Fruit fly (Drosophila melanogaster) whole organism: Measurements from ENCODE around the gene Mgat4b.

Source experiments
- CG8478 ChIP-seq: fragments of >200 bp; optimal IDR thresholded peaks from 2 replicates; lab custom pipeline; 2018; ENCODE audit warnings: inconsistent platforms
- Dll ChIP-seq: fragments of >200 bp; optimal IDR thresholded peaks from 2 replicates; lab custom pipeline; 2017
- EcR ChIP-seq, 2 experiments: fragments of >200 bp; optimal IDR thresholded peaks; 2 replicates each; lab custom pipeline; 2017; ENCODE audit warnings: missing biosample characterization in 2 of 2, missing genetic modification characterization in 2 of 2, missing genetic modification reagents in 2 of 2
- pan ChIP-seq: fragments of >200 bp; optimal IDR thresholded peaks from 2 replicates; lab custom pipeline; 2017
- psq ChIP-seq: fragments of >200 bp; optimal IDR thresholded peaks from 2 replicates; lab custom pipeline; 2017
- usp ChIP-seq: fragments of >200 bp; optimal IDR thresholded peaks from 2 replicates; lab custom pipeline; 2017; ENCODE audit warnings: missing biosample characterization, missing genetic modification characterization, mixed read lengths

Mgat4b gene

dm6 chr3L:14784241-14784948 is 15.3 kb upstream of the Mgat4b start:
- TF ChIP-seq EcR (GFP tag; optimal IDR thresholded peaks at IDR 0.05; lab: Kevin White, UChicago) = no peak
- TF ChIP-seq psq (lab: Kevin White, UChicago) = no peak
- no peak for TF ChIP-seq usp (GFP tag; lab: Kevin White, UChicago)
- no peak for TF ChIP-seq CG8478
- no peak for TF ChIP-seq pan (lab: Kevin White, UChicago)
- TF ChIP-seq Dll (lab: Kevin White, UChicago) = no peak

- TF ChIP-seq usp (GFP tag; lab: Kevin White, UChicago) (no peak), Dll (lab: Kevin White, UChicago) (no peak), pan (lab: Kevin White, UChicago) (no peak), psq (lab: Kevin White, UChicago) (no peak), CG8478 (no peak), EcR (GFP tag; optimal IDR thresholded peaks at IDR 0.05; lab: Kevin White, UChicago) (no peak)
These were observed 14.2 kb upstream of the Mgat4b start for dm6 chr3L:14783363-14783627.

- TF ChIP-seq pan (lab: Kevin White, UChicago) (no peak), EcR (GFP tag; optimal IDR thresholded peaks at IDR 0.05; lab: Kevin White, UChicago) (no peak), Dll (lab: Kevin White, UChicago) (no peak), usp (GFP tag; lab: Kevin White, UChicago) (no peak), psq (lab: Kevin White, UChicago) (no peak), CG8478 (no peak)
These were observed 13.7 kb upstream of the Mgat4b start for dm6 chr3L:14782626-14783362.

dm6 chr3L:14781863-14782218 is 12.8 kb upstream of the Mgat4b start:
- TF ChIP-seq Dll (lab: Kevin White, UChicago) (no peak), usp (GFP tag; lab: Kevin White, UChicago) (no peak), psq (lab: Kevin White, UChicago) (no peak), pan (lab: Kevin White, UChicago) (no peak), CG8478 (no peak), EcR (GFP tag; optimal IDR thresholded peaks at IDR 0.05; lab: Kevin White, UChicago) (no peak)

- TF ChIP-seq EcR (GFP tag; optimal IDR thresholded peaks at IDR 0.05; lab: Kevin White, UChicago) (peak; percentile 59 to 86), Dll (lab: Kevin White, UChicago) (no peak)
These were observed 12.2 kb upstream of the Mgat4b start for dm6 chr3L:14781082-14781862.

- TF ChIP-seq CG8478 (no peak), psq (lab: Kevin White, UChicago) (no peak), usp (GFP tag; lab: Kevin White, UChicago) (no peak), Dll (lab: Kevin White, UChicago) (no peak), pan (lab: Kevin White, UChicago) (no peak), EcR (GFP tag; optimal IDR thresholded peaks at IDR 0.05; lab: Kevin White, UChicago) (no peak)
These were observed 11.1 kb upstream of the Mgat4b start for dm6 chr3L:14780187-14780586.

dm6 chr3L:14779289-14779688 is 10.2 kb upstream of the Mgat4b start:
- TF ChIP-seq usp (GFP tag; lab: Kevin White, UChicago) = no peak
- no peak for TF ChIP-seq EcR (GFP tag; optimal IDR thresholded peaks at IDR 0.05; lab: Kevin White, UChicago)
- no peak for TF ChIP-seq CG8478
- TF ChIP-seq pan (lab: Kevin White, UChicago) = no peak
- TF ChIP-seq Dll (lab: Kevin White, UChicago) = no peak
- TF ChIP-seq psq (lab: Kevin White, UChicago) = no peak

dm6 chr3L:14775711-14776660 is 6.9 kb upstream of the Mgat4b start, which contains the start of gene mop:
mop (minus strand) TSS chr3L:14776129.
- no peak for TF ChIP-seq pan (lab: Kevin White, UChicago)
- TF ChIP-seq Dll (lab: Kevin White, UChicago) = no peak
- TF ChIP-seq EcR (GFP tag; optimal IDR thresholded peaks at IDR 0.05; lab: Kevin White, UChicago) = no peak
- TF ChIP-seq psq (lab: Kevin White, UChicago) = no peak
- no peak for TF ChIP-seq CG8478
- no peak for TF ChIP-seq usp (GFP tag; lab: Kevin White, UChicago)

dm6 chr3L:14761837-14762785 is 7.0 kb downstream of the Mgat4b start, which contains the start of the genes Tsen34 and Mgat4a:
Tsen34 (minus strand) TSS chr3L:14761844.
Mgat4a (plus strand) TSS chr3L:14762028.
- TF ChIP-seq CG8478 (no peak), pan (lab: Kevin White, UChicago) (no peak), usp (GFP tag; lab: Kevin White, UChicago) (no peak), EcR (GFP tag; optimal IDR thresholded peaks at IDR 0.05; lab: Kevin White, UChicago) (no peak), Dll (lab: Kevin White, UChicago) (no peak)

dm6 chr3L:14760949-14761348 is 8.1 kb downstream of the Mgat4b start, which contains the start of gene Trl:
Trl (minus strand) TSS chr3L:14761049.
- TF ChIP-seq psq (lab: Kevin White, UChicago) (no peak), pan (lab: Kevin White, UChicago) (no peak), usp (GFP tag; lab: Kevin White, UChicago) (no peak), Dll (lab: Kevin White, UChicago) (no peak), CG8478 (no peak), EcR (GFP tag; optimal IDR thresholded peaks at IDR 0.05; lab: Kevin White, UChicago) (no peak)
